Fruit fly (Drosophila melanogaster) whole organism, embryonic: ENCODE results near the gene sa.

ENCODE experiments used
- Abd-B ChIP-seq: fragments of 200-800 bp; sonication (Bioruptor generic); optimal IDR thresholded peaks from 2 replicates; lab custom pipeline; 2018; ENCODE audit warnings: missing biosample characterization, mild to moderate bottlenecking, missing genetic modification characterization, moderate library complexity
- Atf6 ChIP-seq: fragments of 200-800 bp; sonication (Bioruptor generic); IDR thresholded peaks from 2 replicates; pipeline ENCODE4 v1.3.6; 2022; ENCODE audit warnings: missing biosample characterization, missing genetic modification characterization
- CG11085 ChIP-seq: fragments of 200-800 bp; sonication (Bioruptor generic); IDR thresholded peaks from 2 replicates; pipeline ENCODE4 v1.3.6; 2022; ENCODE audit warnings: missing biosample characterization, missing genetic modification characterization
- CG11398 ChIP-seq: fragments of 200-800 bp; sonication (Bioruptor generic); optimal IDR thresholded peaks from 2 replicates; lab custom pipeline; 2016; ENCODE audit warnings: missing biosample characterization, missing genetic modification characterization
- CG11504 ChIP-seq: fragments of 200-800 bp; sonication (Bioruptor generic); optimal IDR thresholded peaks from 3 replicates; lab custom pipeline; 2019; ENCODE audit warnings: missing biosample characterization, mild to moderate bottlenecking, missing genetic modification characterization, moderate library complexity
- CG14014 ChIP-seq: fragments of 200-800 bp; sonication (Bioruptor generic); IDR thresholded peaks from 2 replicates; pipeline ENCODE4 v1.3.6; 2022; ENCODE audit warnings: missing biosample characterization, missing genetic modification characterization
- CG14441 ChIP-seq: fragments of 200-800 bp; sonication (Bioruptor generic); IDR thresholded peaks from 2 replicates; pipeline ENCODE4 v1.3.6; 2022; ENCODE audit warnings: missing biosample characterization, missing genetic modification characterization
- CG43689 ChIP-seq: fragments of 200-800 bp; sonication (Bioruptor generic); IDR thresholded peaks from 2 replicates; pipeline ENCODE4 v1.3.6; 2022; ENCODE audit warnings: missing biosample characterization, missing genetic modification characterization
- CG4424 ChIP-seq: fragments of 200-800 bp; sonication (Bioruptor generic); optimal IDR thresholded peaks from 3 replicates; lab custom pipeline; 2016; ENCODE audit warnings: missing biosample characterization, missing genetic modification characterization
- CG7987 ChIP-seq: fragments of 200-800 bp; sonication (Bioruptor generic); optimal IDR thresholded peaks from 2 replicates; lab custom pipeline; 2018; ENCODE audit warnings: missing biosample characterization, mild to moderate bottlenecking, missing genetic modification characterization, moderate library complexity
- CG9215 ChIP-seq: fragments of 200-800 bp; sonication (Bioruptor generic); IDR thresholded peaks from 2 replicates; pipeline ENCODE4 v1.3.6; 2022; ENCODE audit warnings: missing biosample characterization, missing genetic modification characterization
- CG9932 ChIP-seq: fragments of 200-800 bp; sonication (Bioruptor generic); IDR thresholded peaks from 2 replicates; pipeline ENCODE4 v1.3.6; 2022; ENCODE audit warnings: missing biosample characterization, missing genetic modification characterization
- Deaf1 ChIP-seq: fragments of 200-800 bp; optimal IDR thresholded peaks from 3 replicates; lab custom pipeline; 2019; ENCODE audit warnings: missing biosample characterization, mild to moderate bottlenecking, missing genetic modification characterization, moderate library complexity
- Dip2 ChIP-seq: fragments of 200-800 bp; sonication (Bioruptor generic); IDR thresholded peaks from 2 replicates; pipeline ENCODE4 v1.3.6; 2022; ENCODE audit warnings: missing biosample characterization, missing genetic modification characterization
- Doc3 ChIP-seq: fragments of 200-800 bp; sonication (Bioruptor generic); IDR thresholded peaks from 3 replicates; pipeline ENCODE4 v1.3.6; 2022; ENCODE audit warnings: missing biosample characterization, missing genetic modification characterization; ENCODE audit not compliant: partially characterized antibody
- E2f1 ChIP-seq: fragments of 200-800 bp; sonication (Bioruptor generic); IDR thresholded peaks from 2 replicates; pipeline ENCODE4 v1.3.6; 2022; ENCODE audit warnings: missing biosample characterization, missing genetic modification characterization
- Ets65A ChIP-seq: fragments of 200-800 bp; sonication (Bioruptor generic); peaks from one replicate; lab custom pipeline; 2016; ENCODE audit warnings: missing biosample characterization, missing genetic modification characterization
- GATAe ChIP-seq: fragments of 200-800 bp; sonication (Bioruptor generic); conservative IDR thresholded peaks from 2 replicates; pipeline ENCODE4 v1.3.6; 2022; ENCODE audit warnings: missing biosample characterization, missing genetic modification characterization
- MESR4 ChIP-seq: fragments of 200-800 bp; sonication (Bioruptor generic); optimal IDR thresholded peaks from 2 replicates; lab custom pipeline; 2018; ENCODE audit warnings: missing biosample characterization, mild to moderate bottlenecking, missing genetic modification characterization, moderate library complexity
- Mad ChIP-seq: fragments of 200-800 bp; sonication (Bioruptor generic); optimal IDR thresholded peaks from 2 replicates; lab custom pipeline; 2016; ENCODE audit warnings: missing biosample characterization, missing genetic modification characterization
- PHDP ChIP-seq: fragments of 200-800 bp; sonication (Bioruptor generic); optimal IDR thresholded peaks from 3 replicates; lab custom pipeline; 2018; ENCODE audit warnings: missing biosample characterization, mild to moderate bottlenecking, missing genetic modification characterization, moderate library complexity
- Sox100B ChIP-seq: fragments of 200-800 bp; sonication (Bioruptor generic); optimal IDR thresholded peaks from 3 replicates; lab custom pipeline; 2018; ENCODE audit warnings: missing biosample characterization, mild to moderate bottlenecking, missing genetic modification characterization
- Sox102F ChIP-seq: fragments of 200-800 bp; sonication (Bioruptor generic); optimal IDR thresholded peaks from 2 replicates; lab custom pipeline; 2018; ENCODE audit warnings: missing biosample characterization, mild to moderate bottlenecking, missing genetic modification characterization, moderate library complexity
- Sry-β ChIP-seq: fragments of 200-800 bp; sonication (Bioruptor generic); optimal IDR thresholded peaks from 2 replicates; lab custom pipeline; 2018; ENCODE audit warnings: missing biosample characterization, mild to moderate bottlenecking, missing genetic modification characterization, moderate library complexity
- Ssrp ChIP-seq: fragments of 200-800 bp; sonication (Bioruptor generic); optimal IDR thresholded peaks from 2 replicates; lab custom pipeline; 2018; ENCODE audit warnings: missing biosample characterization, mild to moderate bottlenecking, missing genetic modification characterization, moderate library complexity
- Stat92E ChIP-seq, 3 experiments: fragments of >200 bp in 2 of 3; fragments of 200-800 bp in 1 of 3; sonication (Bioruptor generic) in 1 of 3; optimal IDR thresholded peaks; 2 replicates each; lab custom pipeline; 2017 to 2019; ENCODE audit warnings: missing biosample characterization in 3 of 3, missing genetic modification characterization in 3 of 3, mild to moderate bottlenecking in 1 of 3, moderate library complexity in 1 of 3
- Tbp ChIP-seq: fragments of >200 bp; optimal IDR thresholded peaks from 2 replicates; lab custom pipeline; 2018; ENCODE audit warnings: missing biosample characterization, missing genetic modification characterization
- ab ChIP-seq: fragments of 200-800 bp; sonication (Bioruptor generic); optimal IDR thresholded peaks from 2 replicates; lab custom pipeline; 2016; ENCODE audit warnings: missing biosample characterization, missing genetic modification characterization
- cg ChIP-seq: fragments of 200-800 bp; sonication (Bioruptor generic); optimal IDR thresholded peaks from 3 replicates; lab custom pipeline; 2019; ENCODE audit warnings: missing biosample characterization, mild to moderate bottlenecking, missing genetic modification characterization, moderate library complexity
- chinmo ChIP-seq: fragments of 200-800 bp; sonication (Bioruptor generic); IDR thresholded peaks from 4 replicates; pipeline ENCODE4 v1.3.6; 2022; ENCODE audit warnings: missing biosample characterization, missing genetic modification characterization; ENCODE audit not compliant: partially characterized antibody
- eve ChIP-seq, 2 experiments: fragments of >200 bp; optimal IDR thresholded peaks; 2 replicates each; lab custom pipeline; 2017; ENCODE audit warnings: missing biosample characterization in 2 of 2, missing genetic modification characterization in 2 of 2
- exex ChIP-seq: fragments of 200-800 bp; sonication (Bioruptor generic); optimal IDR thresholded peaks from 4 replicates; lab custom pipeline; 2018; ENCODE audit warnings: missing biosample characterization, mild to moderate bottlenecking, missing genetic modification characterization, moderate library complexity
- fru ChIP-seq: fragments of >200 bp; optimal IDR thresholded peaks from 2 replicates; lab custom pipeline; 2017
- grn ChIP-seq: fragments of 200-800 bp; sonication (Bioruptor generic); optimal IDR thresholded peaks from 3 replicates; lab custom pipeline; 2017; ENCODE audit warnings: missing biosample characterization, missing genetic modification characterization
- ranshi ChIP-seq: fragments of 200-800 bp; sonication (Bioruptor generic); IDR thresholded peaks from 2 replicates; pipeline ENCODE4 v1.3.6; 2022; ENCODE audit warnings: missing biosample characterization, missing genetic modification characterization
- sd ChIP-seq: fragments of 200-800 bp; sonication (Bioruptor generic); optimal IDR thresholded peaks from 3 replicates; lab custom pipeline; 2018; ENCODE audit warnings: missing biosample characterization, mild to moderate bottlenecking, missing genetic modification characterization, moderate library complexity
- sens ChIP-seq: fragments of 200-800 bp; sonication (Bioruptor generic); peaks from one replicate; lab custom pipeline; 2016; ENCODE audit warnings: missing biosample characterization, missing genetic modification characterization
- slbo ChIP-seq: fragments of 200-800 bp; sonication (Bioruptor generic); IDR thresholded peaks from 2 replicates; pipeline ENCODE4 v1.3.6; 2022; ENCODE audit warnings: missing biosample characterization, missing genetic modification characterization
- sug ChIP-seq: fragments of 200-800 bp; optimal IDR thresholded peaks from 2 replicates; lab custom pipeline; 2019; ENCODE audit warnings: missing biosample characterization, mild to moderate bottlenecking, missing genetic modification characterization, moderate library complexity
- unpg ChIP-seq: fragments of 200-800 bp; sonication (Bioruptor generic); optimal IDR thresholded peaks from 3 replicates; lab custom pipeline; 2018; ENCODE audit warnings: missing biosample characterization, mild to moderate bottlenecking, missing genetic modification characterization, moderate library complexity

sa gene

DNA sequence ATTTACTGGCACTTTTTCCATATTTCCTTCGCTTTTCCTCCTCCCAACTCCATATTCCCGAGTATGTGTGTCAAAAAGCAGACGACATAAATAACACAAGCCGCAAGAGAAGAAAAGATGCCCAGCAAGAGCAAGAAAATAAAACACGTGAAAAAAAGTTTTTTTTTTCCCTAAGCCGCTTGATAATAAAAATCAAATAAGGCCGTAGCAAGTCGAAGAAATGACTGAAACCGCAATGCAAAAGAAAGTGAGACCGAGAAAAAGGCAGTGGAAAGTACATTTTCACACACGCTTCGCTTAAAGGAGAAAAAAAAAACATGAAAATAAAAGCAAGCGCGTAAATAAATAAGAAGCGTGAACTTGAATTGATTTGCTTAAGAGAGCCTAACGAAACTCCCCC, 4.0 kb downstream of the sa start:
- TF ChIP-seq CG4424 = no peak
- TF ChIP-seq Tbp (GFP tag; lab: Kevin White, UChicago) = no peak
- no peak for TF ChIP-seq CG11398 (GFP tag; lab: Kevin White, UChicago)
- no peak for TF ChIP-seq MESR4 (GFP tag; lab: Kevin White, UChicago)
- TF ChIP-seq Dip2 (GFP tag; lab: Robert Waterston, UW) = no peak
- no peak for TF ChIP-seq CG43689 (GFP tag; lab: Robert Waterston, UW)
- no peak for TF ChIP-seq Doc3 (GFP tag; lab: Robert Waterston, UW)
- TF ChIP-seq CG7987 (GFP tag; lab: Kevin White, UChicago) = no peak
- no peak for TF ChIP-seq CG14014 (GFP tag; lab: Robert Waterston, UW)
- TF ChIP-seq CG11085 (GFP tag; lab: Robert Waterston, UW) = no peak
- peak; percentile 90 for TF ChIP-seq Ets65A (GFP tag; lab: Kevin White, UChicago)
- no peak for TF ChIP-seq Sox100B (GFP tag; lab: Kevin White, UChicago)
- no peak for TF ChIP-seq PHDP
- TF ChIP-seq eve (GFP tag; optimal IDR thresholded peaks at IDR 0.05; lab: Kevin White, UChicago) = peak in 1 of 2 experiments; percentile 47

DNA sequence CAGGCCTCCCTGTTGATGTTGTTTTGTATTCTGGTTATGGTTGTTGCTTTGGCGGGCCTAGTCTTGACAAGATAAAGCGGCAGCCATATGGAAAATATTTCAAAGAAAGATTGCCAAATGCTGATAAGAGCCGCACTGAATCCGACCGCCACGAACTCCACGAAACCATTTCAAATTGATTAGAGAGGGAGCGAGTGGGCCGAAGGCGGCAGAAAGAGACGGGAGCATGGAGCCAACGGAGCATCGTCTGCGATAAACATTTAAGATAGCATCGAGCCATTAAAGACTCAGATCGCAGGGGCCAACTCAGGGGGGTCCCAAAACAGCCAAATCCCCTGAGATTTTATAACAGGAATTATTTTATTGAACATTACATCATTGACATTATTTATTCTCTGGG, 6.3 kb downstream of the sa start:
- TF ChIP-seq GATAe = peak; percentile 56
- TF ChIP-seq Atf6 (GFP tag; lab: Robert Waterston, UW) = 0 out of 2 replicates have a peak, but pooled peaks have one; percentile 10
- TF ChIP-seq exex (tag; lab: Kevin White, UChicago) = peak; percentile 23
- TF ChIP-seq sens = peak; percentile 28
- TF ChIP-seq grn = peak; percentile 56
- peak; percentile 21 for TF ChIP-seq CG11504
- no peak for TF ChIP-seq unpg (GFP tag; lab: Kevin White, UChicago)
- TF ChIP-seq Sox102F (GFP tag; lab: Kevin White, UChicago) = peak; percentile 12
- TF ChIP-seq Sry-β (GFP tag; lab: Kevin White, UChicago) = no peak
- TF ChIP-seq Ets65A (GFP tag; lab: Kevin White, UChicago) = peak; percentile 21
- TF ChIP-seq E2f1 (GFP tag; lab: Robert Waterston, UW) = no peak
- peak; percentile 80 for TF ChIP-seq sug (tag; lab: Kevin White, UChicago)
- TF ChIP-seq Ssrp (tag; lab: Kevin White, UChicago) = no peak
- peak; percentile 15 for TF ChIP-seq Deaf1
- TF ChIP-seq slbo = 0 out of 2 replicates have a peak, but pooled peaks have one; percentile 10
- TF ChIP-seq chinmo (GFP tag; lab: Robert Waterston, UW) = 0 out of 4 replicates have a peak, but pooled peaks have one; percentile 47
- 0 out of 2 replicates have a peak, but pooled peaks have one; percentile 27 for TF ChIP-seq CG14441 (GFP tag; lab: Robert Waterston, UW)
- no peak for TF ChIP-seq ranshi (GFP tag; lab: Robert Waterston, UW)
- TF ChIP-seq CG9932 (GFP tag; lab: Robert Waterston, UW) = peak; percentile 31; the same call in 1 of the 2 replicates
- peak; percentile 11 for TF ChIP-seq Abd-B (GFP tag; lab: Kevin White, UChicago)
- no peak for TF ChIP-seq CG14014 (GFP tag; lab: Robert Waterston, UW)
- no peak for TF ChIP-seq fru (lab: Kevin White, UChicago)
- TF ChIP-seq Stat92E (GFP tag; optimal IDR thresholded peaks at IDR 0.05; lab: Kevin White, UChicago) = no peak
- no peak for TF ChIP-seq CG9215 (GFP tag; lab: Robert Waterston, UW)
- no peak for TF ChIP-seq Mad (GFP tag; lab: Kevin White, UChicago)
- peak; percentile 32 for TF ChIP-seq sd (tag; lab: Kevin White, UChicago)

DNA sequence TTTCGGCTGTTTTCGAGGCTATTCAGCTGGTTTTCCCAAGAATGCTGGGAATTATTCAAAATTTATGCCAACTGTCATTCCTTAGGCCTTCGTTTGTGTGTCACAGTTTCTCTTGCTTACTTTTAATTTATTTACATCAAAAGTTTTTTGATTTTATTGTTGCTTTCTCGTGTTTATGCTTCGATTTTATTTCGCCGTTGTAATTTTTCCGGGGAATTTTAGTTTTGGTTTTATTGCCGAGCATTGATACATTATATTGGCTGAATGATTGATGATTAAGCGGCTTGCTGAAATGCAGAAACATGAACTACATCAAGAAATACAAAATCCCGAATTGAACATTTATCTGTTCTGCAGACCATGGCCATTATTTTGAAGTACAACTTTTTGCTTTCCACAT, 8.4 kb downstream of the sa start:
- no peak for TF ChIP-seq cg (GFP tag; lab: Kevin White, UChicago)
- TF ChIP-seq ab (GFP tag; lab: Kevin White, UChicago) = no peak
- peak; percentile 22 for TF ChIP-seq sd (tag; lab: Kevin White, UChicago)
